Worm (Caenorhabditis elegans): Measurements from ENCODE around the gene mtm-3.

mtm-3 gene

DNA sequence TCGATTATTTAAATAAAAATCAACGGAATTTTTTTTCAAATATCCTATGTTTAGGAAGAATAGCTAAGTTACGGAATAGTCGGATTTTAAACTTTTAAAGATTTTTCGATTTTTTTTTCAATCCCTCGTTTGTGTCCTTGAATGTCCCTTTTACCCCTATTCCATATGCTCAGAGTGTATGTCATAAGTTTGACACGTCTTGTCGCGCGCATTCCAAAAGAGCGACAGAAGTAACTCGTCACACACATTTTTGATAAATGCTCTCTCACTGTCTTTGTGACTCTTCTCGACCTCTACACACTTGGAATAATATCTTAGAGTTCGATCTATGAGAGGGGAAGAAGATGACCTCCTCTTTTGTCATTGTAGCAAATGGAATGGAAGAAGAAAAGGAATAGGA, 16.4 kb downstream of the mtm-3 start:
- TF ChIP-seq sea-1 (GFP tag; conservative IDR thresholded peaks at IDR 0.05) (no peak), scrt-1 (GFP tag; IDR thresholded peaks at IDR 0.05) (no peak), F13C5.2 (tag; optimal IDR thresholded peaks at IDR 0.05) (no peak), hmg-4 (GFP tag; optimal IDR thresholded peaks at IDR 0.05) (no peak), tra-4 (tag; optimal IDR thresholded peaks at IDR 0.05) (no peak)

DNA sequence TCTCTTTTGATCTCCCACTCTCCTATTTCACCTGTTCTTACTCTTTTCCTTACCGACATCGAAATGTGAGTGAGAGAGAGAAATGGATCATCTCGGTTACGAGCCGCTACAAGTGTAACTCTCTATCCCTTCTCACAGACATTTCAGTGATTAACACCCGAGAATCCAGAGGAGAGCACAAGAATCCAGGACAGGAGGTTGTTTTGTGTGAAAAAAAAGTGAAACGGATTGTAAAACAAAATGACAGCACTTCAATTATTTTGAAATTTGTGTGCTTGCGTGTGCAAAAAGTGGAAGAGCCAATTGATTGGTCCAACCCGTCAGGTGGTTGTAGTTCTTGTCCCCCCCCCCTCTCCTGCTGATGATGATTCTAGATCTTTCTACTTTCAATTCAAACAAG, 17.4 kb downstream of the mtm-3 start:
- TF ChIP-seq tbx-11 (GFP tag; IDR thresholded peaks at IDR 0.05), result no peak
- no peak for TF ChIP-seq hmbx-1 (tag; optimal IDR thresholded peaks at IDR 0.05)
- no peak for TF ChIP-seq hnd-1 (tag; optimal IDR thresholded peaks at IDR 0.05)
- no peak for TF ChIP-seq ama-1 (optimal IDR thresholded peaks at IDR 0.05)

DNA sequence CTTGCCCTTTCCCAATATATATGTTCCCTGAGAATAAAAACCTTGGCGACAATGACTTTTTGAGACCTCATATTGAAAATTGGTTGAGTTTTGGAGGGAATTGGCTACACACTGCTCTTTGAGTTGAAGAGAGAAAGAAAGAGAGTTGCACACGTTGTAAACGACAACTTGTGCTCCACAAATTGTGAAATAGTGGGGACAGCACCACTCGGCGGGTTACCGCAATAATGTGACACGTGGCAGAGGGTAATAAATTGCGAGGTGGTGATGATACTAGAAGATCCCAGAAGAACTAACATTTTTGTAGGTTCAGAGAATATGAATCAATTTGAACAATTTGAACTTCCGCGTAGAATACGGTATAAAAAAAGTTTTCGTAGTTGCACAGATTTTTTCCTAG, 18.4 kb downstream of the mtm-3 start:
- TF ChIP-seq F13C5.2 (tag; optimal IDR thresholded peaks at IDR 0.05) (no peak), tbx-37 (GFP tag; conservative IDR thresholded peaks at IDR 0.05) (no peak), B0310.2 (tag; optimal IDR thresholded peaks at IDR 0.05) (no peak), hmg-4 (GFP tag; optimal IDR thresholded peaks at IDR 0.05) (no peak)

DNA sequence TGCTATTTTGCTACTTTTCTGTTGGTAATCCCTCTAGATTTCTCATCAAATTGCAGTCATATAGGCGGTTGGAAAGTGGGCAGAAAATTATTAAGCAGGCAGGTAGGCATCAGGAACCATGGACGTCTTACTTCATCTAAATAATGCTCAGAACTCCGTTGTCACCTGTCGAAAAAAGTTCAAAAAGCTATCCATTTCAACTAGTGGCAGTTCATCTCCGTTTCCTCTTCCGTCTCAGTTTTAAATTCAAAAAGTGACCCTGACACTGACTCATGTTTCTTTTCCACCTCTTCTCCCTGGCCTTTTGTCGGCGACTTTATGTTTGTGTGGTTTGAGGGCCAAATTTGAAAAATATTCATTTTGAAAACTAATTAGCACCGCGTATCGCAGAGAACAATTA, 25.7 kb downstream of the mtm-3 start:
- TF ChIP-seq tbx-11 (GFP tag; IDR thresholded peaks at IDR 0.05) (no peak), hnd-1 (tag; optimal IDR thresholded peaks at IDR 0.05) (no peak), sea-1 (GFP tag; conservative IDR thresholded peaks at IDR 0.05) (no peak), scrt-1 (GFP tag; IDR thresholded peaks at IDR 0.05) (no peak)

DNA sequence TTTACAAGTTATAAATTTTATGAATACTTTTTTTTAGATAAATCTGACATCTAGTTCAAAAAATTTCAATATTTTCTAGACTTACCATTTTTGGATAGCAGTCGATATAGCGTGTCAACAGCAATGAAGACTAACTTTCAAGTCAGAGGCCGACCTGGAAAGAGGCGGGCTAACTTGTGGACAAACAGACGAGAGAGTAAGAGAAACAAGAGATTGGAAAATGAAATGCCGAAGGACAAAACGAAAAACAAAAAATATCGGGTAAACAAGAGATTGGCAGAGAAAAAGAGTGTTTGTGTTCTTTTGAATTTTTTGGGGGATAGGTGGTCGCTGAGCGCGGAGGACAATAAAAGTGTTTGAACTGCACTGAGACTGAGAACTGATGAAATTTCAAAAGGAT, 27.1 kb downstream of the mtm-3 start, which contains the start of gene lec-4:
Gene lec-4, minus strand, starts transcription at position 154 of the 400 bp plus-strand sequence.
- TF ChIP-seq F13C5.2 (tag; optimal IDR thresholded peaks at IDR 0.05), result no peak
- TF ChIP-seq B0310.2 (tag; optimal IDR thresholded peaks at IDR 0.05), result no peak
- no peak for TF ChIP-seq aly-1 (tag; optimal IDR thresholded peaks at IDR 0.05)
- no peak for TF ChIP-seq ceh-13 (GFP tag; optimal IDR thresholded peaks at IDR 0.05)
- no peak for TF ChIP-seq sea-1 (GFP tag; conservative IDR thresholded peaks at IDR 0.05)
- no peak for TF ChIP-seq ceh-36 (tag; optimal IDR thresholded peaks at IDR 0.05)
- TF ChIP-seq tbx-11 (GFP tag; IDR thresholded peaks at IDR 0.05), result no peak
- no peak for TF ChIP-seq flt-1 (GFP tag; IDR thresholded peaks at IDR 0.05)
- no peak for TF ChIP-seq ets-7 (tag; optimal IDR thresholded peaks at IDR 0.05)
- no peak for TF ChIP-seq hmg-4 (GFP tag; optimal IDR thresholded peaks at IDR 0.05)
- TF ChIP-seq scrt-1 (GFP tag; IDR thresholded peaks at IDR 0.05), result no peak
- no peak for TF ChIP-seq ama-1 (optimal IDR thresholded peaks at IDR 0.05)
- no peak for TF ChIP-seq tbx-37 (GFP tag; conservative IDR thresholded peaks at IDR 0.05)
- TF ChIP-seq pes-1 (GFP tag; IDR thresholded peaks at IDR 0.05), result no peak
- no peak for TF ChIP-seq hnd-1 (tag; optimal IDR thresholded peaks at IDR 0.05)
- TF ChIP-seq hmbx-1 (tag; optimal IDR thresholded peaks at IDR 0.05), result no peak
- TF ChIP-seq tra-4 (tag; optimal IDR thresholded peaks at IDR 0.05), result no peak

DNA sequence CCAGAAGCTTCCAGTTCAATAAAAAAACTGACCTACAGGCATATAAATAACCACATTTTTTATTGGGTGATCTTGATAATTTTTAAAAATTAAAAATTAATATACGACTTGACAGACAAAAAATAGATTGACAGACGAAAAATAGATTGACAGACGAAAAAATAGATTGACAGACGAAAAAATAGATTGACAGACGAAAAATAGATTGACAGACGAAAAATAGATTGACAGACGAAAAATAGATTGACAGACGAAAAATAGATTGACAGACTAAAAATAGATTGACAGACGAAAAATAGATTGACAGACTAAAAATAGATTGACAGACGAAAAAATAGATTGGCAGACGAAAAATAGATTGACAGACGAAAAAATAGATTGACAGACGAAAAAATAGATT, 29.9 kb downstream of the mtm-3 start:
- TF ChIP-seq pes-1 (GFP tag; IDR thresholded peaks at IDR 0.05) (peak; percentile 33; the same call in 1 of the 2 replicates), sea-1 (GFP tag; conservative IDR thresholded peaks at IDR 0.05) (peak; percentile 83), tbx-11 (GFP tag; IDR thresholded peaks at IDR 0.05) (peak; percentile 87), tbx-37 (GFP tag; conservative IDR thresholded peaks at IDR 0.05) (peak; percentile 78)

DNA sequence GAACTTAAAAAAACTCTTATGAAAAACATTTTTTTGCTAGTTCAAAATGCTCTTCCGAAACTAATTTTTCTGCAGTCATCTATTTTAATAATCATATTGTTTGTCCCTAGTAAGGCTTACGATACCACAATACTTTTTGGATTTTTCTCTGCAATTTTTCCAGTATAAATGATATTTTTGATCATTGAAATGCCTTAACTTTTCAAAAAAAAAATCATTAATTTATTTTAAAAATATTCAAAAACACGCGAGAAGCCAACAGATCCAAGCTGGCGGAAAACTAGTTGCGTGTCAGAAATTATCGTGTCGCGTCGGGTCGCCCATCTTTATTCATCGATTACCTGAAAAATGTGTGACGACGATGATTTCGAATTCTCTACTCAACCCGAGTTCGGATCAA, 32.1 kb downstream of the mtm-3 start, which contains the start of gene gmeb-3:
Gene gmeb-3, plus strand, starts transcription at position 301 of the 400 bp plus-strand sequence.
- no peak for TF ChIP-seq hnd-1 (tag; optimal IDR thresholded peaks at IDR 0.05)
- no peak for TF ChIP-seq tbx-37 (GFP tag; conservative IDR thresholded peaks at IDR 0.05)
- TF ChIP-seq flt-1 (GFP tag; IDR thresholded peaks at IDR 0.05), result no peak
- TF ChIP-seq tbx-11 (GFP tag; IDR thresholded peaks at IDR 0.05), result no peak
- no peak for TF ChIP-seq sea-1 (GFP tag; conservative IDR thresholded peaks at IDR 0.05)
- no peak for TF ChIP-seq F13C5.2 (tag; optimal IDR thresholded peaks at IDR 0.05)
- no peak for TF ChIP-seq B0310.2 (tag; optimal IDR thresholded peaks at IDR 0.05)
- no peak for TF ChIP-seq aly-1 (tag; optimal IDR thresholded peaks at IDR 0.05)
- no peak for TF ChIP-seq hmg-4 (GFP tag; optimal IDR thresholded peaks at IDR 0.05)
- TF ChIP-seq scrt-1 (GFP tag; IDR thresholded peaks at IDR 0.05), result no peak
- no peak for TF ChIP-seq pes-1 (GFP tag; IDR thresholded peaks at IDR 0.05)
- TF ChIP-seq ama-1 (optimal IDR thresholded peaks at IDR 0.05), result no peak
- TF ChIP-seq ceh-36 (tag; optimal IDR thresholded peaks at IDR 0.05), result no peak
- no peak for TF ChIP-seq ceh-13 (GFP tag; optimal IDR thresholded peaks at IDR 0.05)
- TF ChIP-seq hmbx-1 (tag; optimal IDR thresholded peaks at IDR 0.05), result no peak
- TF ChIP-seq tra-4 (tag; optimal IDR thresholded peaks at IDR 0.05), result no peak
- TF ChIP-seq ets-7 (tag; optimal IDR thresholded peaks at IDR 0.05), result no peak

DNA sequence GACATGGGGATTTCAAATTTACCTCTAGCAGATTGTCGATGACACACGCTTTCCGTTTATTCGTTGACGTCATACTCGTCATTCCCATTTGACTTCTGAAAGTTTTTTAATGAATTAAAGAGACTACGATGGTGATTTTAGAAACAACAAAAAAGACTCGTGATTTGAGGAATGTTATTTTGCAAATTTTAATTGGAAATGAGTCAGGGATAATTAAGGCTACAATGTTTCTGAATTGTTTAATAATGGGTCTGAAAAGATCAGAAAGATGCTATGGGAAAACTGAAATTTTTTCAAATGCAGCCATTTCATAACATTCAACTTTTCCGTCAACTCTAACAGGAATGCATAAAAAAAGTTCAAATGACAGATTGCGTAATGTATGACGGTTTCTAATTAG, 34.8 kb downstream of the mtm-3 start, which contains the start of gene C44F1.1:
Gene C44F1.1, minus strand, starts transcription at position 101 of the 400 bp plus-strand sequence.
- TF ChIP-seq hmbx-1 (tag; optimal IDR thresholded peaks at IDR 0.05) (no peak), hmg-4 (GFP tag; optimal IDR thresholded peaks at IDR 0.05) (no peak), tbx-11 (GFP tag; IDR thresholded peaks at IDR 0.05) (no peak), tra-4 (tag; optimal IDR thresholded peaks at IDR 0.05) (no peak), pes-1 (GFP tag; IDR thresholded peaks at IDR 0.05) (no peak), ama-1 (optimal IDR thresholded peaks at IDR 0.05) (no peak), scrt-1 (GFP tag; IDR thresholded peaks at IDR 0.05) (no peak), B0310.2 (tag; optimal IDR thresholded peaks at IDR 0.05) (no peak), aly-1 (tag; optimal IDR thresholded peaks at IDR 0.05) (no peak), F13C5.2 (tag; optimal IDR thresholded peaks at IDR 0.05) (no peak), ets-7 (tag; optimal IDR thresholded peaks at IDR 0.05) (no peak), ceh-36 (tag; optimal IDR thresholded peaks at IDR 0.05) (no peak), tbx-37 (GFP tag; conservative IDR thresholded peaks at IDR 0.05) (no peak), sea-1 (GFP tag; conservative IDR thresholded peaks at IDR 0.05) (no peak), hnd-1 (tag; optimal IDR thresholded peaks at IDR 0.05) (no peak)

Measured in whole organism, early embryonic.